Worm (Caenorhabditis elegans): ENCODE measurements around the gene F45H10.5.

The F45H10.5 gene

DNA sequence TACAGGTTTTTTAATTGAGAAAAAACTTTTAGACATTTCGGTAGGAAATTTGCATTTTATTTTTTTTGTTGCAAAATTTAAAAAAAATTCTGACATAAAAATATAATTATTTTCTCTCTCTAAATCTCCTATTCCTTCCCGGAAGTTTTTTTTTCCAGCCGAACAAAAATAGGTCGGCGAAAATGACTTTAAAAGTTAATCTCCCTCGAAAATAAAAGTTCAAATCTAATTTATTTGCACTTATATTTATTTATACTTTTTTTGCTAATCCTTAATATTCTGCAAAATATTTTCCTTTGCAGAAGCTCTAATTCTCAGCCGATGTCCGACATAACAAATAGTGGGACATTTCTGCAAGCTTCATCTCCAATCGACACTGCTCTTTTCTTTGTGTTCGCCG is at the start of gene F45H10.5:
F45H10.5 (plus strand) TSS at position 301 of the 400 bp plus-strand sequence.
- no peak for TF ChIP-seq hlh-30 (tag; optimal IDR thresholded peaks at IDR 0.05; ENCODE audit: insufficient read depth)
- TF ChIP-seq snpc-4 (tag; optimal IDR thresholded peaks at IDR 0.05): no peak
- TF ChIP-seq mdl-1 (tag; optimal IDR thresholded peaks at IDR 0.05): no peak
- TF ChIP-seq unc-62 (GFP tag; optimal IDR thresholded peaks at IDR 0.05 in 1 of 2): peak in 1 of 2 experiments; percentile 5
- no peak for TF ChIP-seq unc-62 (tag; optimal IDR thresholded peaks at IDR 0.05)
- no peak for TF ChIP-seq ztf-11 (tag; optimal IDR thresholded peaks at IDR 0.05)
- no peak for TF ChIP-seq snpc-1.2 (GFP tag; IDR thresholded peaks at IDR 0.05)

DNA sequence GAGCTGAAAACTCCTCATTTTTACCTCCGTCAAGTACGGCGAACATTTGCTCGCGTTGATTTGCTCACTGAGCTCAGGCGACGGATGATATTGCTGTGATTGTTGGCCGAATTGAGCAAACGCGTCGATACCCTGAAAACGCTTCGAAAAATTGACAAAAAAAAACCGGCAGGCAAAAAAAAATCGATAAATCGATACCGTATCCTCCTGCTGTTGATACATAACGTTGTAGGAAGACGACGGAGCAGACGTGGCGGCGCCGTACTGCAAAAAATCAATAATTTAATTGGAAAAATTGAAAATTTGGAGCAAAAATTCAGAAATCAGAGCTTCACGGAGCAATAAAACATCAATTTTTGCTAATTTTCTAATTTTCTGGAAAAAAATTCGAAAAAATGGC is 46.8 kb upstream of the F45H10.5 start:
- TF ChIP-seq aly-2 (tag; optimal IDR thresholded peaks at IDR 0.05): no peak
- no peak for TF ChIP-seq egl-27 (tag; optimal IDR thresholded peaks at IDR 0.05)
- TF ChIP-seq ceh-28 (tag; optimal IDR thresholded peaks at IDR 0.05): peak; percentile 86
- peak; percentile 15 for TF ChIP-seq aha-1 (tag)

DNA sequence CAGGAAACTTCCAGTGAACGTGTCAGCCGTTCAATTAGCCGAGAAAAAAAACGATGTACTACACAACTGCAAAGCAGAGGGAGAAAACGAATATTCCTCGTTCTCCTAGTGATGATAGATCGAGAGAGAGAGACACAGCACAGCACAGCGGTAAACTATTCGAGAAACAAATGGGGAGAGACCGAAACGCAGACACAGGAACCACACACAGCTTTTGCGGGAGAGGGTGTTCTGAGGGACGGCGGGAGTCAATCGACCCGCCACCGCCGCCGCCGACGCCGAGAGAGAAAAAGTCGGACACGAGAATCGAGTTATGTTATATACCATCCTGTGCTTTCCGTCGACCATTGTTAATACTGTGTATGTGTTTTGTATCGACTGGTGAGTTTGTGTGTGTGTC is 45.1 kb upstream of the F45H10.5 start:
- TF ChIP-seq set-16 (GFP tag; IDR thresholded peaks at IDR 0.05) (peak; percentile 66), ZK546.5 (tag; optimal IDR thresholded peaks at IDR 0.05) (no peak), pha-4 (GFP tag; IDR thresholded peaks at IDR 0.05) (no peak; the same call in 1 of the 2 replicates), pha-4 (tag; optimal IDR thresholded peaks at IDR 0.05) (no peak), nhr-111 (GFP tag; optimal IDR thresholded peaks at IDR 0.05) (no peak), arid-1 (GFP tag; conservative IDR thresholded peaks at IDR 0.05) (no peak), hmg-1.1 (GFP tag; IDR thresholded peaks at IDR 0.05) (peak; percentile 59; the same call in 1 of the 2 replicates), lin-1 (GFP tag; IDR thresholded peaks at IDR 0.05) (no peak), spr-1 (tag; optimal IDR thresholded peaks at IDR 0.05) (no peak), Y75B8A.6 (GFP tag; IDR thresholded peaks at IDR 0.05) (no peak), snpc-1.2 (GFP tag; IDR thresholded peaks at IDR 0.05) (no peak), mxl-3 (GFP tag; optimal IDR thresholded peaks at IDR 0.05) (peak; percentile 38), hlh-11 (tag; optimal IDR thresholded peaks at IDR 0.05) (peak; percentile 75), skn-1 (tag; optimal IDR thresholded peaks at IDR 0.05) (no peak), nhr-76 (tag; optimal IDR thresholded peaks at IDR 0.05) (no peak), spr-3 (GFP tag; optimal IDR thresholded peaks at IDR 0.05) (no peak), ama-1 (optimal IDR thresholded peaks at IDR 0.05) (no peak), ceh-62 (tag; optimal IDR thresholded peaks at IDR 0.05) (no peak), lim-7 (GFP tag; IDR thresholded peaks at IDR 0.05) (0 out of 2 replicates have a peak, but pooled peaks have one; percentile 50), dmd-8 (GFP tag; IDR thresholded peaks at IDR 0.05) (no peak), lir-3 (tag; optimal IDR thresholded peaks at IDR 0.05) (no peak), mep-1 (tag; optimal IDR thresholded peaks at IDR 0.05) (peak; percentile 57), jun-1 (tag; optimal IDR thresholded peaks at IDR 0.05) (no peak), daf-8 (GFP tag; IDR thresholded peaks at IDR 0.05) (no peak), nhr-25 (tag; optimal IDR thresholded peaks at IDR 0.05; ENCODE audit: borderline replicate concordance, insufficient read depth) (no peak), nhr-48 (tag; optimal IDR thresholded peaks at IDR 0.05) (no peak), nhr-77 (tag; optimal IDR thresholded peaks at IDR 0.05) (peak; percentile 33), hif-1 (tag; optimal IDR thresholded peaks at IDR 0.05) (no peak), nhr-6 (tag; optimal IDR thresholded peaks at IDR 0.05) (no peak), mes-2 (tag; optimal IDR thresholded peaks at IDR 0.05; ENCODE audit: poor library complexity, severe bottlenecking) (peak; percentile 28), attf-4 (tag; optimal IDR thresholded peaks at IDR 0.05) (no peak), F37D6.2 (tag; optimal IDR thresholded peaks at IDR 0.05) (no peak), tra-1 (GFP tag; IDR thresholded peaks at IDR 0.05) (no peak), dmd-6 (GFP tag; IDR thresholded peaks at IDR 0.05) (peak; percentile 41; the same call in 1 of the 2 replicates), lin-13 (GFP tag; optimal IDR thresholded peaks at IDR 0.05) (peak; percentile 42), nhr-237 (tag; optimal IDR thresholded peaks at IDR 0.05) (no peak), php-3 (GFP tag; IDR thresholded peaks at IDR 0.05) (no peak), ztf-7 (tag; optimal IDR thresholded peaks at IDR 0.05) (no peak), nhr-28 (tag; optimal IDR thresholded peaks at IDR 0.05) (peak; percentile 45)
